Worm (Caenorhabditis elegans): Measurements from ENCODE around the gene ifa-4.
A peak's percentile ranks its signal among the peaks of the same experiment; 100 is the strongest.

Gene ifa-4

ce11 chrX:4957259-4957658 lies 41.5 kb upstream of the ifa-4 start, which contains the start of gene M03F4.4:
Gene M03F4.4, minus strand, starts transcription at chrX:4957418.
- TF ChIP-seq ceh-6 (GFP tag; optimal IDR thresholded peaks at IDR 0.05) (no peak), C08G9.2 (tag; optimal IDR thresholded peaks at IDR 0.05) (peak; percentile 26), ceh-31 (tag; optimal IDR thresholded peaks at IDR 0.05) (peak; percentile 13), hlh-15 (tag; optimal IDR thresholded peaks at IDR 0.05) (no peak), unc-55 (GFP tag; optimal IDR thresholded peaks at IDR 0.05) (peak; percentile 50), sdc-2 (tag; optimal IDR thresholded peaks at IDR 0.05) (peak; percentile 1), dve-1 (tag; optimal IDR thresholded peaks at IDR 0.05) (no peak), rnt-1 (tag; optimal IDR thresholded peaks at IDR 0.05) (peak; percentile 81), ceh-30 (tag; optimal IDR thresholded peaks at IDR 0.05) (no peak), ama-1 (optimal IDR thresholded peaks at IDR 0.05) (no peak), ref-2 (tag; optimal IDR thresholded peaks at IDR 0.05) (no peak), tbx-2 (tag; optimal IDR thresholded peaks at IDR 0.05) (peak; percentile 53), ceh-34 (tag; optimal IDR thresholded peaks at IDR 0.05) (peak; percentile 25), pros-1 (tag; optimal IDR thresholded peaks at IDR 0.05) (no peak), hlh-13 (GFP tag; optimal IDR thresholded peaks at IDR 0.05) (no peak), che-1 (tag; optimal IDR thresholded peaks at IDR 0.05) (no peak), hlh-30 (tag; optimal IDR thresholded peaks at IDR 0.05; ENCODE audit: insufficient read depth) (no peak), hlh-8 (tag; optimal IDR thresholded peaks at IDR 0.05) (no peak), pha-2 (tag; optimal IDR thresholded peaks at IDR 0.05) (no peak), F13H6.1 (tag; optimal IDR thresholded peaks at IDR 0.05) (peak; percentile 51), nfya-1 (tag; optimal IDR thresholded peaks at IDR 0.05) (peak; percentile 30), pat-9 (tag; optimal IDR thresholded peaks at IDR 0.05) (peak; percentile 59), fax-1 (tag; optimal IDR thresholded peaks at IDR 0.05) (no peak), elt-4 (tag; optimal IDR thresholded peaks at IDR 0.05) (no peak), ceh-14 (tag; optimal IDR thresholded peaks at IDR 0.05) (no peak), nhr-11 (tag; optimal IDR thresholded peaks at IDR 0.05) (peak; percentile 24), ceh-18 (tag; optimal IDR thresholded peaks at IDR 0.05) (peak; percentile 93), eyg-1 (tag; optimal IDR thresholded peaks at IDR 0.05) (no peak), Y22D7AL.16 (tag; optimal IDR thresholded peaks at IDR 0.05) (no peak), odd-2 (tag; optimal IDR thresholded peaks at IDR 0.05) (no peak), zip-5 (tag; optimal IDR thresholded peaks at IDR 0.05) (no peak), lim-6 (tag; optimal IDR thresholded peaks at IDR 0.05) (no peak), hlh-6 (tag; optimal IDR thresholded peaks at IDR 0.05) (peak; percentile 10), elt-2 (tag; optimal IDR thresholded peaks at IDR 0.05) (no peak), ceh-48 (tag; optimal IDR thresholded peaks at IDR 0.05) (no peak), ceh-9 (tag; optimal IDR thresholded peaks at IDR 0.05) (no peak), pqm-1 (tag; optimal IDR thresholded peaks at IDR 0.05) (no peak)

DNA sequence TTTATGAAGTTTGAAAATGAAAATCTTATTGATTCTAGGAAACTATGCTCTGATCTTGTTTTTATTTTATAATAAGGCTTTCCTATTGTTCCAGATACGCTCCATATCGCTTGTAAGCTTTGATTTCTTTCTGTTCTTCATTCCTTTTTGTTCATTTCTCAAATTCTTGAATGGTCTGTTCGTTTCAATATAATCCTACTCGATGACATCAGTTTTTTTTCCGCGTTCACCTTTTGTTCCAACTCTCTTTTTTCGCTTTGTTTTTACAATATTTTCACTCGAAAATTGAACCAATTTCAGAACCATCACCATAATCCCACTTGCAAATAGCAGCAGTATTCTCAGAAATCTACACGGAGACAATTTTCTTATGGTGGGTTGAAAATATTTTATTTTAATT lies 32.0 kb upstream of the ifa-4 start, which contains the start of gene tyra-3:
tyra-3 (plus strand) TSS at position 301 of the 400 bp plus-strand sequence.
- TF ChIP-seq ceh-19 (GFP tag; optimal IDR thresholded peaks at IDR 0.05) (no peak), pag-3 (tag; optimal IDR thresholded peaks at IDR 0.05; ENCODE audit: borderline replicate concordance) (no peak), ceh-18 (tag; optimal IDR thresholded peaks at IDR 0.05) (no peak), ceh-14 (tag; optimal IDR thresholded peaks at IDR 0.05) (no peak), zip-5 (tag; optimal IDR thresholded peaks at IDR 0.05) (no peak), lin-11 (tag; optimal IDR thresholded peaks at IDR 0.05) (no peak), ceh-2 (tag; optimal IDR thresholded peaks at IDR 0.05) (no peak), syd-9 (tag; optimal IDR thresholded peaks at IDR 0.05) (no peak), lim-6 (tag; optimal IDR thresholded peaks at IDR 0.05) (no peak), hlh-30 (tag; optimal IDR thresholded peaks at IDR 0.05; ENCODE audit: insufficient read depth) (no peak), hlh-15 (tag; optimal IDR thresholded peaks at IDR 0.05) (no peak), ceh-6 (GFP tag; optimal IDR thresholded peaks at IDR 0.05) (no peak), ceh-34 (tag; optimal IDR thresholded peaks at IDR 0.05) (no peak), dmd-4 (tag; optimal IDR thresholded peaks at IDR 0.05; ENCODE audit: borderline replicate concordance) (no peak), K09A11.1 (tag; optimal IDR thresholded peaks at IDR 0.05; ENCODE audit: insufficient read depth) (no peak)
